Fruit fly (Drosophila melanogaster): ENCODE measurements around the gene CG31269.
A peak's percentile ranks its signal among the peaks of the same experiment; 100 is the strongest.

CG31269 gene

dm6 chr3R:17151376-17152026 lies 24.6 kb downstream of the CG31269 start, which contains the start of gene CG5292 (continued):
- TF ChIP-seq CG14441 (GFP tag; IDR thresholded peaks at IDR 0.05) (peak; percentile 50), CG11093 (GFP tag; IDR thresholded peaks at IDR 0.05) (no peak), CG13287 (GFP tag; IDR thresholded peaks at IDR 0.05; ENCODE audit: partially characterized antibody) (peak; percentile 71), lab (GFP tag; optimal IDR thresholded peaks at IDR 0.05) (peak; percentile 67), Ravus (GFP tag; IDR thresholded peaks at IDR 0.05) (no peak), sd (tag; optimal IDR thresholded peaks at IDR 0.05) (no peak), HmgD (GFP tag; optimal IDR thresholded peaks at IDR 0.05) (no peak), CG13296 (GFP tag; optimal IDR thresholded peaks at IDR 0.05) (no peak), CG9932 (GFP tag; IDR thresholded peaks at IDR 0.05) (peak; percentile 72), Rx (GFP tag; IDR thresholded peaks at IDR 0.05) (no peak), Abd-B (GFP tag; optimal IDR thresholded peaks at IDR 0.05) (no peak), Dll (GFP tag; IDR thresholded peaks at IDR 0.05; ENCODE audit: partially characterized antibody) (peak; percentile 59; the same call in 2 of the 4 replicates), Poxn (GFP tag; IDR thresholded peaks at IDR 0.05) (no peak), CG9817 (tag; optimal IDR thresholded peaks at IDR 0.05) (peak; percentile 45), CG8290 (GFP tag; optimal IDR thresholded peaks at IDR 0.05) (peak; percentile 38), CG8290 (tag; optimal IDR thresholded peaks at IDR 0.05) (no peak), CG15601 (tag; optimal IDR thresholded peaks at IDR 0.05) (no peak), row (GFP tag; IDR thresholded peaks at IDR 0.05) (peak; percentile 89), toy (GFP tag; IDR thresholded peaks at IDR 0.05) (no peak), CG14860 (GFP tag; IDR thresholded peaks at IDR 0.05; ENCODE audit: partially characterized antibody) (peak; percentile 51; the same call in 2 of the 3 replicates), MESR4 (GFP tag; optimal IDR thresholded peaks at IDR 0.05) (peak; percentile 66), CG3995 (GFP tag; optimal IDR thresholded peaks at IDR 0.05) (peak; percentile 99), Hr3 (GFP tag; optimal IDR thresholded peaks at IDR 0.05) (peak; percentile 46), pnt (GFP tag; optimal IDR thresholded peaks at IDR 0.05) (no peak), Fer2 (tag; optimal IDR thresholded peaks at IDR 0.05) (peak; percentile 19), Ada2b (GFP tag; IDR thresholded peaks at IDR 0.05) (peak; percentile 52), ttk (GFP tag; IDR thresholded peaks at IDR 0.05) (peak; percentile 35), Neu2 (GFP tag; optimal IDR thresholded peaks at IDR 0.05; ENCODE audit: borderline replicate concordance) (no peak), CG9727 (GFP tag; optimal IDR thresholded peaks at IDR 0.05) (peak; percentile 43), Trl (optimal IDR thresholded peaks at IDR 0.05) (no peak), Trl (GFP tag; optimal IDR thresholded peaks at IDR 0.05) (peak; percentile 17), Gsc (GFP tag; IDR thresholded peaks at IDR 0.05) (no peak), CG2202 (tag; optimal IDR thresholded peaks at IDR 0.05) (no peak), B-H2 (GFP tag; optimal IDR thresholded peaks at IDR 0.05) (peak; percentile 57), Sry-β (GFP tag; optimal IDR thresholded peaks at IDR 0.05) (peak; percentile 22), CG4282 (GFP tag; optimal IDR thresholded peaks at IDR 0.05) (no peak), CG13624 (GFP tag; optimal IDR thresholded peaks at IDR 0.05) (no peak), CG5953 (GFP tag; IDR thresholded peaks at IDR 0.05) (0 out of 2 replicates have a peak, but pooled peaks have one; percentile 28), CG14710 (tag; optimal IDR thresholded peaks at IDR 0.05) (peak; percentile 80), onecut (GFP tag; IDR thresholded peaks at IDR 0.05) (peak; percentile 52), Meics (GFP tag; optimal IDR thresholded peaks at IDR 0.05) (peak; percentile 58), HLH3B (GFP tag; IDR thresholded peaks at IDR 0.05) (peak; percentile 51), Dip3 (GFP tag; optimal IDR thresholded peaks at IDR 0.05) (peak; percentile 30), CG10267 (tag; optimal IDR thresholded peaks at IDR 0.05) (peak; percentile 85), unpg (GFP tag; optimal IDR thresholded peaks at IDR 0.05) (no peak), YL-1 (GFP tag; optimal IDR thresholded peaks at IDR 0.05) (peak; percentile 72), esg (GFP tag; conservative IDR thresholded peaks at IDR 0.05) (peak; percentile 34; the same call in 1 of the 2 replicates), CG3838 (GFP tag; optimal IDR thresholded peaks at IDR 0.05) (no peak), ham (GFP tag; IDR thresholded peaks at IDR 0.05) (no peak), Dp (GFP tag; optimal IDR thresholded peaks at IDR 0.05) (peak; percentile 42), E2f1 (GFP tag; IDR thresholded peaks at IDR 0.05) (peak; percentile 54; the same call in 1 of the 2 replicates)

Data from whole organism, embryonic.